Worm (Caenorhabditis elegans) whole organism, L4 larva: ENCODE measurements around the gene nhr-35.

Experiments
- F10B5.3 ChIP-seq: sonication (generic microtip); optimal IDR thresholded peaks from 2 replicates; lab custom pipeline; 2016; ENCODE audit warnings: mild to moderate bottlenecking, missing genetic modification characterization, missing compliant biosample characterization
- F26F4.8 ChIP-seq: fragments of 200-800 bp; sonication (Bioruptor generic); conservative IDR thresholded peaks from 2 replicates; pipeline ENCODE4 v1.3.6; 2022; ENCODE audit warnings: missing genetic modification characterization, missing compliant biosample characterization
- R02D3.7 ChIP-seq: fragments of 150-350 bp; sonication (generic microtip); optimal IDR thresholded peaks from 3 replicates; lab custom pipeline; 2014; ENCODE audit warnings: missing biosample characterization, missing genetic modification characterization
- T20F7.1 ChIP-seq: fragments of 200-800 bp; sonication (Bioruptor generic); optimal IDR thresholded peaks from 2 replicates; lab custom pipeline; 2018; ENCODE audit warnings: mild to moderate bottlenecking, missing genetic modification characterization, missing compliant biosample characterization
- T26A8.4 ChIP-seq: fragments of 200-800 bp; sonication (Bioruptor generic); IDR thresholded peaks from 2 replicates; pipeline ENCODE4 v1.3.6; 2022; ENCODE audit warnings: missing genetic modification characterization, missing compliant biosample characterization
- Y105C5A.15 ChIP-seq: fragments of 200-800 bp; sonication (Bioruptor generic); IDR thresholded peaks from 2 replicates; pipeline ENCODE4 v1.3.6; 2022; ENCODE audit warnings: missing genetic modification characterization, missing compliant biosample characterization
- Y5F2A.4 ChIP-seq: fragments of 200-800 bp; sonication (Bioruptor generic); optimal IDR thresholded peaks from 2 replicates; lab custom pipeline; 2018; ENCODE audit warnings: mild to moderate bottlenecking, missing genetic modification characterization, missing compliant biosample characterization
- ZK337.2 ChIP-seq: fragments of 200-800 bp; sonication (Bioruptor generic); IDR thresholded peaks from 2 replicates; pipeline ENCODE4 v1.3.6; 2022; ENCODE audit warnings: missing genetic modification reagents, missing genetic modification characterization, missing compliant biosample characterization
- aha-1 ChIP-seq: fragments of 150-350 bp; peaks from one replicate; lab custom pipeline; 2014; ENCODE audit warnings: missing biosample characterization, missing genetic modification characterization
- ama-1 ChIP-seq: fragments of 150-350 bp; optimal IDR thresholded peaks from 2 replicates; lab custom pipeline; 2014; ENCODE audit warnings: inconsistent platforms, mixed read lengths
- arid-1 ChIP-seq: fragments of 200-800 bp; sonication (Bioruptor generic); conservative IDR thresholded peaks from 2 replicates; pipeline ENCODE4 v1.3.6; 2022; ENCODE audit warnings: missing genetic modification reagents, missing genetic modification characterization, missing compliant biosample characterization
- attf-4 ChIP-seq: sonication (generic microtip); optimal IDR thresholded peaks from 3 replicates; lab custom pipeline; 2017; ENCODE audit warnings: missing biosample characterization, missing genetic modification characterization
- ceh-32 ChIP-seq: sonication (generic microtip); optimal IDR thresholded peaks from 2 replicates; lab custom pipeline; 2016; ENCODE audit warnings: mild to moderate bottlenecking, missing genetic modification characterization, missing compliant biosample characterization; ENCODE audit not compliant: poor library complexity
- ceh-44 ChIP-seq: fragments of 200-800 bp; sonication (Bioruptor generic); IDR thresholded peaks from 2 replicates; pipeline ENCODE4 v1.3.6; 2022; ENCODE audit warnings: missing genetic modification reagents, missing genetic modification characterization, missing compliant biosample characterization
- ceh-82 ChIP-seq: sonication (generic microtip); optimal IDR thresholded peaks from 2 replicates; lab custom pipeline; 2017; ENCODE audit warnings: missing biosample characterization, missing genetic modification characterization
- cey-2 ChIP-seq: sonication (generic microtip); optimal IDR thresholded peaks from 3 replicates; lab custom pipeline; 2017; ENCODE audit warnings: missing genetic modification characterization, mild to moderate bottlenecking, missing compliant biosample characterization, antibody characterized with exemption, borderline replicate concordance; ENCODE audit not compliant: insufficient read depth
- dmd-6 ChIP-seq: fragments of 200-800 bp; sonication (Bioruptor generic); IDR thresholded peaks from 2 replicates; pipeline ENCODE4 v1.3.6; 2022; ENCODE audit warnings: missing genetic modification reagents, missing genetic modification characterization, missing compliant biosample characterization
- dmd-8 ChIP-seq: fragments of 200-800 bp; sonication (Bioruptor generic); IDR thresholded peaks from 2 replicates; pipeline ENCODE4 v1.3.6; 2022; ENCODE audit warnings: missing genetic modification characterization, missing compliant biosample characterization
- dpl-1 ChIP-seq: fragments of 150-350 bp; optimal IDR thresholded peaks from 2 replicates; lab custom pipeline; 2014; ENCODE audit warnings: missing biosample characterization, missing genetic modification reagents, missing genetic modification characterization
- egl-27 ChIP-seq: sonication (generic microtip); optimal IDR thresholded peaks from 3 replicates; lab custom pipeline; 2017; ENCODE audit warnings: missing biosample characterization, missing genetic modification reagents, missing genetic modification characterization
- egl-43 ChIP-seq: fragments of 200-800 bp; sonication (Bioruptor generic); IDR thresholded peaks from 2 replicates; pipeline ENCODE4 v1.3.6; 2022; ENCODE audit warnings: missing genetic modification reagents, missing genetic modification characterization, missing compliant biosample characterization
- fos-1 ChIP-seq: fragments of 150-350 bp; optimal IDR thresholded peaks from 2 replicates; lab custom pipeline; 2014; ENCODE audit warnings: missing biosample characterization, missing genetic modification characterization
- gei-8 ChIP-seq: fragments of 200-800 bp; sonication (Bioruptor generic); optimal IDR thresholded peaks from 2 replicates; lab custom pipeline; 2018; ENCODE audit warnings: mild to moderate bottlenecking, missing genetic modification characterization, missing compliant biosample characterization
- hlh-11 ChIP-seq: fragments of 200-800 bp; sonication (Bioruptor generic); optimal IDR thresholded peaks from 2 replicates; lab custom pipeline; 2018; ENCODE audit warnings: mild to moderate bottlenecking, missing genetic modification characterization, missing compliant biosample characterization
- hlh-30 ChIP-seq: sonication (generic microtip); optimal IDR thresholded peaks from 2 replicates; lab custom pipeline; 2017; ENCODE audit warnings: antibody characterized with exemption, mild to moderate bottlenecking, missing genetic modification characterization, missing compliant biosample characterization; ENCODE audit not compliant: insufficient read depth
- lin-15B ChIP-seq: fragments of 150-350 bp; sonication (generic microtip); optimal IDR thresholded peaks from 3 replicates; lab custom pipeline; 2014; ENCODE audit warnings: missing biosample characterization, missing genetic modification characterization
- lsy-2 ChIP-seq, 2 experiments: fragments of 150-350 bp in 1 of 2; sonication (generic microtip) in 1 of 2; optimal IDR thresholded peaks; 2 replicates each; lab custom pipeline; 2014 to 2017; ENCODE audit warnings: missing biosample characterization in 2 of 2, missing genetic modification characterization in 2 of 2
- mes-2 ChIP-seq: sonication (generic microtip); optimal IDR thresholded peaks from 2 replicates; lab custom pipeline; 2016; ENCODE audit warnings: missing genotype, mild to moderate bottlenecking, missing genetic modification characterization, missing compliant biosample characterization; ENCODE audit not compliant: poor library complexity, severe bottlenecking
- mxl-2 ChIP-seq: fragments of 200-800 bp; sonication (Bioruptor generic); conservative IDR thresholded peaks from 2 replicates; pipeline ENCODE4 v1.3.6; 2022; ENCODE audit warnings: missing genetic modification reagents, missing genetic modification characterization, missing compliant biosample characterization
- nhr-10 ChIP-seq: fragments of 150-350 bp; optimal IDR thresholded peaks from 2 replicates; lab custom pipeline; 2014; ENCODE audit warnings: missing biosample characterization, missing genetic modification characterization
- nhr-102 ChIP-seq: sonication (generic microtip); optimal IDR thresholded peaks from 2 replicates; lab custom pipeline; 2016; ENCODE audit warnings: mild to moderate bottlenecking, missing genetic modification characterization, moderate library complexity, missing compliant biosample characterization
- nhr-11 ChIP-seq: fragments of 150-350 bp; optimal IDR thresholded peaks from 2 replicates; lab custom pipeline; 2014; ENCODE audit warnings: missing biosample characterization, missing genetic modification characterization
- nhr-111 ChIP-seq: fragments of 200-800 bp; sonication (Bioruptor generic); optimal IDR thresholded peaks from 2 replicates; lab custom pipeline; 2018; ENCODE audit warnings: mild to moderate bottlenecking, missing genetic modification characterization, missing compliant biosample characterization
- nhr-28 ChIP-seq: fragments of 150-350 bp; optimal IDR thresholded peaks from 2 replicates; lab custom pipeline; 2014; ENCODE audit warnings: missing biosample characterization, missing genetic modification characterization
- nhr-6 ChIP-seq: fragments of 150-350 bp; optimal IDR thresholded peaks from 2 replicates; lab custom pipeline; 2014; ENCODE audit warnings: missing biosample characterization, missing genetic modification characterization
- nhr-77 ChIP-seq: fragments of 150-350 bp; optimal IDR thresholded peaks from 2 replicates; lab custom pipeline; 2014; ENCODE audit warnings: missing biosample characterization, missing genetic modification characterization
- pha-4 ChIP-seq, 2 experiments: fragments of 150-350 bp in 1 of 2; fragments of 200-800 bp in 1 of 2; sonication (Bioruptor generic) in 1 of 2; IDR thresholded peaks in 1 of 2; optimal IDR thresholded peaks in 1 of 2; 2 replicates each; pipeline versions ENCODE4 v1.3.6 to Lab custom; 2014 to 2022; ENCODE audit warnings: missing genetic modification characterization in 2 of 2, missing genetic modification reagents in 2 of 2, missing biosample characterization in 1 of 2, missing compliant biosample characterization in 1 of 2
- pqm-1 ChIP-seq: sonication (generic microtip); optimal IDR thresholded peaks from 2 replicates; lab custom pipeline; 2017; ENCODE audit warnings: missing biosample characterization, missing genetic modification characterization
- rbr-2 ChIP-seq: sonication (generic microtip); optimal IDR thresholded peaks from 2 replicates; lab custom pipeline; 2016; ENCODE audit warnings: missing genotype, missing genetic modification characterization, missing compliant biosample characterization
- saeg-2 ChIP-seq: fragments of 200-800 bp; sonication (Bioruptor generic); IDR thresholded peaks from 2 replicates; pipeline ENCODE4 v1.3.6; 2022; ENCODE audit warnings: missing genetic modification reagents, missing genetic modification characterization, missing compliant biosample characterization
- sdz-12 ChIP-seq: fragments of 200-800 bp; sonication (Bioruptor generic); optimal IDR thresholded peaks from 2 replicates; lab custom pipeline; 2018; ENCODE audit warnings: mild to moderate bottlenecking, missing genetic modification characterization, missing compliant biosample characterization
- skn-1 ChIP-seq: fragments of 150-350 bp; optimal IDR thresholded peaks from 2 replicates; lab custom pipeline; 2014; ENCODE audit warnings: missing biosample characterization, missing genetic modification characterization
- snpc-4 ChIP-seq: fragments of 150-350 bp; optimal IDR thresholded peaks from 2 replicates; lab custom pipeline; 2014; ENCODE audit warnings: missing biosample characterization, missing genetic modification characterization
- spr-3 ChIP-seq: fragments of 200-800 bp; sonication (Bioruptor generic); optimal IDR thresholded peaks from 2 replicates; lab custom pipeline; 2018; ENCODE audit warnings: mild to moderate bottlenecking, missing genetic modification characterization, missing compliant biosample characterization
- tag-97 ChIP-seq: fragments of 200-800 bp; sonication (Bioruptor generic); IDR thresholded peaks from 2 replicates; pipeline ENCODE4 v1.3.6; 2022; ENCODE audit warnings: missing genetic modification characterization, missing compliant biosample characterization
- tra-1 ChIP-seq: fragments of 200-800 bp; sonication (Bioruptor generic); IDR thresholded peaks from 2 replicates; pipeline ENCODE4 v1.3.6; 2022; ENCODE audit warnings: missing genetic modification reagents, missing genetic modification characterization, missing compliant biosample characterization
- unc-62 ChIP-seq, 3 experiments: fragments of 150-350 bp in 1 of 3; sonication (generic microtip); optimal IDR thresholded peaks in 2 of 3; peaks in 1 of 3; 1 replicate in 1 of 3; 2 replicates in 2 of 3; lab custom pipeline; 2014 to 2017; ENCODE audit warnings: missing biosample characterization in 3 of 3, missing genetic modification characterization in 3 of 3, missing genetic modification reagents in 3 of 3, missing genotype in 1 of 3
- vab-7 ChIP-seq: fragments of 200-800 bp; sonication (Bioruptor generic); IDR thresholded peaks from 2 replicates; pipeline ENCODE4 v1.3.6; 2022; ENCODE audit warnings: missing genetic modification reagents, missing genetic modification characterization, missing compliant biosample characterization
- zfp-2 ChIP-seq: sonication (generic microtip); optimal IDR thresholded peaks from 2 replicates; lab custom pipeline; 2016; ENCODE audit warnings: mild to moderate bottlenecking, missing genetic modification characterization, missing compliant biosample characterization
- zip-2 ChIP-seq: fragments of 150-350 bp; optimal IDR thresholded peaks from 2 replicates; lab custom pipeline; 2014; ENCODE audit warnings: missing biosample characterization, missing genetic modification characterization

Gene nhr-35

ce11 chrX:4523887-4524350 lies 8.6 kb upstream of the nhr-35 start, which contains the start of gene pdi-2 (continued):
- TF ChIP-seq fos-1 (tag; lab: Kevin White, UChicago) (no peak), snpc-4 (no peak), ceh-44 (GFP tag; lab: Robert Waterston, UW) (no peak), arid-1 (peak; percentile 69; the same call in 1 of the 2 replicates), zfp-2 (tag; lab: Kevin White, UChicago) (no peak), ama-1 (peak; percentile 76), vab-7 (GFP tag; lab: Robert Waterston, UW) (no peak), nhr-111 (peak; percentile 49), aha-1 (tag; lab: Kevin White, UChicago) (peak; percentile 100), attf-4 (tag; lab: Kevin White, UChicago) (no peak), saeg-2 (GFP tag; lab: Robert Waterston, UW) (0 out of 2 replicates have a peak, but pooled peaks have one; percentile 25), dpl-1 (peak; percentile 47), sdz-12 (GFP tag; lab: Kevin White, UChicago) (peak; percentile 27), Y5F2A.4 (GFP tag; lab: Kevin White, UChicago) (no peak), pqm-1 (tag; lab: Kevin White, UChicago) (peak; percentile 23), nhr-102 (tag; lab: Kevin White, UChicago) (peak; percentile 13), egl-27 (no peak), dmd-8 (GFP tag; lab: Robert Waterston, UW) (0 out of 2 replicates have a peak, but pooled peaks have one; percentile 29), zip-2 (no peak), mxl-2 (GFP tag; lab: Robert Waterston, UW) (peak; percentile 47; the same call in 1 of the 2 replicates), skn-1 (no peak), hlh-30 (tag; lab: Kevin White, UChicago) (peak; percentile 70), tag-97 (GFP tag; lab: Robert Waterston, UW) (no peak), gei-8 (GFP tag; lab: Kevin White, UChicago) (no peak), lsy-2 (tag; optimal IDR thresholded peaks at IDR 0.05; lab: Kevin White, UChicago) (peak; percentile 45 to 91), cey-2 (no peak), ceh-32 (tag; lab: Kevin White, UChicago) (no peak), lin-15B (tag; lab: Kevin White, UChicago) (no peak), spr-3 (GFP tag; lab: Kevin White, UChicago) (peak; percentile 91), nhr-77 (tag; lab: Kevin White, UChicago) (peak; percentile 33), F26F4.8 (GFP tag; lab: Robert Waterston, UW) (no peak), F10B5.3 (tag; lab: Kevin White, UChicago) (no peak), ZK337.2 (GFP tag; lab: Robert Waterston, UW) (no peak), T20F7.1 (GFP tag; lab: Kevin White, UChicago) (peak; percentile 34), R02D3.7 (tag; lab: Kevin White, UChicago) (no peak), egl-43 (GFP tag; lab: Robert Waterston, UW) (peak; percentile 82), Y105C5A.15 (GFP tag; lab: Robert Waterston, UW) (no peak), dmd-6 (GFP tag; lab: Robert Waterston, UW) (peak; percentile 77), T26A8.4 (GFP tag; lab: Robert Waterston, UW) (peak; percentile 81), nhr-11 (peak; percentile 44), hlh-11 (tag; lab: Kevin White, UChicago) (peak; percentile 94), pha-4 (GFP tag; IDR thresholded peaks at IDR 0.05; lab: Robert Waterston, UW) (peak; percentile 76), pha-4 (tag; optimal IDR thresholded peaks at IDR 0.05; lab: Kevin White, UChicago) (no peak), nhr-6 (tag; lab: Kevin White, UChicago) (peak; percentile 49), nhr-10 (no peak), unc-62 (GFP tag; optimal IDR thresholded peaks at IDR 0.05 in 1 of 2; lab: Kevin White, UChicago) (peak in 1 of 2 experiments; percentile 91), unc-62 (tag; optimal IDR thresholded peaks at IDR 0.05; lab: Kevin White, UChicago) (no peak), mes-2 (peak; percentile 48), ceh-82 (tag; lab: Kevin White, UChicago) (no peak), nhr-28 (tag; lab: Kevin White, UChicago) (peak; percentile 65), rbr-2 (tag; lab: Kevin White, UChicago) (peak; percentile 24), tra-1 (GFP tag; lab: Robert Waterston, UW) (peak; percentile 59; the same call in 1 of the 2 replicates)
